Worm (Caenorhabditis elegans): ENCODE results near the gene ttbk-8.2.

DNA sequence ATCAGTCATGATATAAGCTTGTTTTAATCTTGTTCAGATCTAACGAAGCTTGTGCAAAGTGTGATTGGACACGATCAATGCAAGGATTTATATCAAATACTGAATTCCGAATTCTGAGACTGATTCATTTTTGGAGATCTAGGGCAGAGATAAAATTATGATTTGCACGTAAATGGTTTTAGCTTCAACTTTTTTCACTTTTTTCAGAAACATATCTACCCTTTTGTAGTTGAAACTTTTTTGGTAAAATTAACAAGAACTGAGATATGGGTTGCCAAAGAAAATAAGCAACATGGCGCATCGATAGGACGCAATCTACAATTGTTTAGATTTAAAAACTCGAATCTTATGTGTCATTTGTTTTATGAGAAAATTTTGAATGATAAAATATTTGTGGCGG lies 46.3 kb downstream of the ttbk-8.2 start, which contains the start of gene C55C3.4:
- no peak for TF ChIP-seq ztf-11 (tag; optimal IDR thresholded peaks at IDR 0.05)
- TF ChIP-seq R02D3.7 (tag; optimal IDR thresholded peaks at IDR 0.05): no peak
- no peak for TF ChIP-seq zag-1 (tag; optimal IDR thresholded peaks at IDR 0.05)
- no peak for TF ChIP-seq nhr-25 (tag; optimal IDR thresholded peaks at IDR 0.05)
- TF ChIP-seq unc-62 (GFP tag; optimal IDR thresholded peaks at IDR 0.05): no peak
- TF ChIP-seq unc-39 (tag; optimal IDR thresholded peaks at IDR 0.05): no peak
- TF ChIP-seq egl-27 (tag; optimal IDR thresholded peaks at IDR 0.05): no peak
- TF ChIP-seq C34F6.9 (tag; optimal IDR thresholded peaks at IDR 0.05): no peak
- no peak for TF ChIP-seq ZK546.5 (tag; optimal IDR thresholded peaks at IDR 0.05)
- TF ChIP-seq nhr-77 (tag; optimal IDR thresholded peaks at IDR 0.05): no peak

All from whole organism, L2 larva.